Fruit fly (Drosophila melanogaster) whole organism, wandering third instar larva: ENCODE results near the gene CtBP.

Experiments used
- Abd-B ChIP-seq: fragments of >200 bp; optimal IDR thresholded peaks from 2 replicates; lab custom pipeline; 2017; ENCODE audit warnings: missing biosample characterization, missing genetic modification characterization
- CG32264 ChIP-seq: fragments of 200-800 bp; sonication (Bioruptor generic); optimal IDR thresholded peaks from 2 replicates; lab custom pipeline; 2016; ENCODE audit warnings: missing biosample characterization, missing genetic modification characterization
- CG9705 ChIP-seq: fragments of 200-800 bp; sonication (Bioruptor generic); optimal IDR thresholded peaks from 2 replicates; lab custom pipeline; 2018; ENCODE audit warnings: missing biosample characterization, mild to moderate bottlenecking, missing genetic modification characterization
- CrebA ChIP-seq: fragments of 200-800 bp; sonication (Bioruptor generic); optimal IDR thresholded peaks from 2 replicates; lab custom pipeline; 2016; ENCODE audit warnings: missing biosample characterization, mild to moderate bottlenecking, missing genetic modification characterization, borderline replicate concordance
- Dfd ChIP-seq: fragments of >200 bp; optimal IDR thresholded peaks from 2 replicates; lab custom pipeline; 2017; ENCODE audit warnings: missing biosample characterization, missing genetic modification characterization
- GATAd ChIP-seq: sonication (Bioruptor generic); optimal IDR thresholded peaks from 2 replicates; lab custom pipeline; 2016; ENCODE audit warnings: missing biosample characterization, missing genetic modification characterization
- HLH106 ChIP-seq: fragments of 200-800 bp; optimal IDR thresholded peaks from 3 replicates; lab custom pipeline; 2019; ENCODE audit warnings: missing biosample characterization, mild to moderate bottlenecking, missing genetic modification characterization, moderate library complexity
- Hnf4 ChIP-seq: fragments of 200-800 bp; sonication (Bioruptor generic); optimal IDR thresholded peaks from 2 replicates; lab custom pipeline; 2016; ENCODE audit warnings: missing biosample characterization, mild to moderate bottlenecking, missing genetic modification characterization
- Hr78 ChIP-seq: fragments of >200 bp; optimal IDR thresholded peaks from 2 replicates; lab custom pipeline; 2017; ENCODE audit warnings: missing biosample characterization, missing genetic modification characterization
- Hr83 ChIP-seq: fragments of 200-300 bp; sonication (Bioruptor generic); optimal IDR thresholded peaks from 2 replicates; lab custom pipeline; 2016; ENCODE audit warnings: missing biosample characterization, mild to moderate bottlenecking, missing genetic modification characterization, moderate library complexity; ENCODE audit not compliant: poor library complexity, severe bottlenecking
- Jra ChIP-seq: sonication (Bioruptor generic); optimal IDR thresholded peaks from 2 replicates; lab custom pipeline; 2016; ENCODE audit warnings: missing biosample characterization, missing genetic modification characterization
- Mio ChIP-seq: sonication (Bioruptor generic); optimal IDR thresholded peaks from 2 replicates; lab custom pipeline; 2016; ENCODE audit warnings: missing biosample characterization, missing genetic modification characterization
- OdsH ChIP-seq: fragments of 200-800 bp; sonication (Bioruptor generic); optimal IDR thresholded peaks from 2 replicates; lab custom pipeline; 2016; ENCODE audit warnings: missing biosample characterization, mild to moderate bottlenecking, missing genetic modification characterization
- Rel ChIP-seq, 2 experiments: fragments of 200-800 bp; sonication (Bioruptor generic) in 1 of 2; optimal IDR thresholded peaks; 2 replicates in 1 of 2; 3 replicates in 1 of 2; lab custom pipeline; 2016 to 2019; ENCODE audit warnings: mild to moderate bottlenecking in 2 of 2, missing biosample characterization in 2 of 2, missing genetic modification characterization in 2 of 2, moderate library complexity in 1 of 2
- Sp1 ChIP-seq: fragments of 200-800 bp; sonication (Bioruptor generic); optimal IDR thresholded peaks from 3 replicates; lab custom pipeline; 2019; ENCODE audit warnings: missing biosample characterization, mild to moderate bottlenecking, missing genetic modification characterization, moderate library complexity
- br ChIP-seq: fragments of 200-800 bp; sonication (Bioruptor generic); optimal IDR thresholded peaks from 2 replicates; lab custom pipeline; 2016; ENCODE audit warnings: missing biosample characterization, missing genetic modification characterization
- brk ChIP-seq: fragments of 200-800 bp; sonication (Bioruptor generic); optimal IDR thresholded peaks from 2 replicates; lab custom pipeline; 2016; ENCODE audit warnings: missing biosample characterization, mild to moderate bottlenecking, missing genetic modification characterization
- dl ChIP-seq, 2 experiments: fragments of 175-275, 200-275 bp in 1 of 2; fragments of 200-275 bp in 1 of 2; sonication (Bioruptor generic); optimal IDR thresholded peaks; lab custom pipeline; 2018; ENCODE audit warnings: mild to moderate bottlenecking in 2 of 2, missing biosample characterization in 2 of 2, missing genetic modification characterization in 2 of 2, moderate library complexity in 2 of 2; ENCODE audit not compliant: partially characterized antibody in 2 of 2, insufficient read depth in 1 of 2
- dmrt93B ChIP-seq: fragments of 200-800 bp; sonication (Bioruptor generic); optimal IDR thresholded peaks from 2 replicates; lab custom pipeline; 2018; ENCODE audit warnings: missing biosample characterization, mild to moderate bottlenecking, missing genetic modification characterization
- dsf ChIP-seq: sonication (Bioruptor generic); optimal IDR thresholded peaks from 2 replicates; lab custom pipeline; 2016; ENCODE audit warnings: missing biosample characterization, missing genetic modification characterization, borderline replicate concordance
- ey ChIP-seq: fragments of 200-800 bp; sonication (Bioruptor generic); optimal IDR thresholded peaks from 2 replicates; lab custom pipeline; 2016; ENCODE audit warnings: missing biosample characterization, missing genetic modification characterization
- foxo ChIP-seq, 2 experiments: fragments of 200-800 bp; sonication (Bioruptor generic); optimal IDR thresholded peaks; 2 replicates in 1 of 2; 3 replicates in 1 of 2; lab custom pipeline; 2016 to 2017; ENCODE audit warnings: missing biosample characterization in 2 of 2, missing genetic modification characterization in 2 of 2
- fru ChIP-seq: fragments of 200-800 bp; sonication (Bioruptor generic); optimal IDR thresholded peaks from 3 replicates; lab custom pipeline; 2016; ENCODE audit warnings: missing biosample characterization, mild to moderate bottlenecking, missing genetic modification characterization
- h ChIP-seq: fragments of 200-800 bp; sonication (Bioruptor generic); optimal IDR thresholded peaks from 3 replicates; lab custom pipeline; 2016; ENCODE audit warnings: missing biosample characterization, mild to moderate bottlenecking, missing genetic modification characterization
- jim ChIP-seq: fragments of 175-275, 200-325 bp; sonication (Bioruptor generic); optimal IDR thresholded peaks from 2 replicates; lab custom pipeline; 2016; ENCODE audit warnings: missing biosample characterization, mild to moderate bottlenecking, missing genetic modification characterization
- lola ChIP-seq: fragments of >200 bp; optimal IDR thresholded peaks from 2 replicates; lab custom pipeline; 2017; ENCODE audit warnings: missing biosample characterization, missing genetic modification characterization
- psq ChIP-seq: fragments of 200-800 bp; sonication (Bioruptor generic); optimal IDR thresholded peaks from 3 replicates; lab custom pipeline; 2017; ENCODE audit warnings: missing biosample characterization, mild to moderate bottlenecking, missing genetic modification characterization, moderate library complexity
- rgr ChIP-seq: fragments of 200-800 bp; sonication (Bioruptor generic); optimal IDR thresholded peaks from 3 replicates; lab custom pipeline; 2016; ENCODE audit warnings: missing biosample characterization, mild to moderate bottlenecking, missing genetic modification characterization
- sage ChIP-seq: fragments of 200-800 bp; sonication (Bioruptor generic); optimal IDR thresholded peaks from 2 replicates; lab custom pipeline; 2016; ENCODE audit warnings: missing biosample characterization, mild to moderate bottlenecking, missing genetic modification characterization
- sv ChIP-seq: fragments of 200-800 bp; sonication (Bioruptor generic); optimal IDR thresholded peaks from 3 replicates; lab custom pipeline; 2016; ENCODE audit warnings: missing biosample characterization, missing genetic modification characterization
- tai ChIP-seq: sonication (Bioruptor generic); optimal IDR thresholded peaks from 2 replicates; lab custom pipeline; 2016; ENCODE audit warnings: missing biosample characterization, missing genetic modification characterization
- usp ChIP-seq: fragments of >200 bp; optimal IDR thresholded peaks from 2 replicates; lab custom pipeline; 2017; ENCODE audit warnings: missing biosample characterization, missing genetic modification characterization
- woc ChIP-seq: sonication (Bioruptor generic); optimal IDR thresholded peaks from 2 replicates; lab custom pipeline; 2016; ENCODE audit warnings: missing biosample characterization, mild to moderate bottlenecking, missing genetic modification characterization

Gene CtBP

dm6 chr3R:13039037-13039583 is 27.7 kb downstream of the CtBP start (continued):
- TF ChIP-seq dmrt93B (GFP tag; lab: Kevin White, UChicago) (no peak), jim (GFP tag; lab: Kevin White, UChicago) (peak; percentile 82), tai (no peak), h (GFP tag; lab: Kevin White, UChicago) (peak; percentile 35), GATAd (no peak), Jra (no peak), psq (no peak)

- no peak for TF ChIP-seq lola (GFP tag; lab: Kevin White, UChicago)
- TF ChIP-seq dl (GFP tag; optimal IDR thresholded peaks at IDR 0.05; lab: Kevin White, UChicago; ENCODE audit: insufficient read depth in 1 of 2, partially characterized antibody in 2 of 2): no peak
- TF ChIP-seq CG32264 (GFP tag; lab: Kevin White, UChicago): no peak
- no peak for TF ChIP-seq sv (GFP tag; lab: Kevin White, UChicago)
- no peak for TF ChIP-seq HLH106 (tag; lab: Kevin White, UChicago)
- TF ChIP-seq brk: no peak
- TF ChIP-seq CrebA (GFP tag; lab: Kevin White, UChicago): no peak
- no peak for TF ChIP-seq dmrt93B (GFP tag; lab: Kevin White, UChicago)
These were observed 30.3 kb downstream of the CtBP start, which contains the start of gene CG11670 for dm6 chr3R:13041750-13042149. TSS of gene CG11670 (plus strand) at chr3R:13042050.

- no peak for TF ChIP-seq lola (GFP tag; lab: Kevin White, UChicago)
- TF ChIP-seq Dfd (GFP tag; lab: Kevin White, UChicago): peak; percentile 61
These were observed 31.0 kb downstream of the CtBP start, which contains the start of gene snk for dm6 chr3R:13042258-13043032. TSS of gene snk (minus strand) at chr3R:13042770.

dm6 chr3R:13043857-13044256 is 32.4 kb downstream of the CtBP start, which contains the start of gene CG45122:
TSS of gene CG45122 (plus strand) at chr3R:13044157.
- TF ChIP-seq fru: no peak
- no peak for TF ChIP-seq Hnf4 (GFP tag; lab: Kevin White, UChicago)
- TF ChIP-seq Dfd (GFP tag; lab: Kevin White, UChicago): no peak
- no peak for TF ChIP-seq sv (GFP tag; lab: Kevin White, UChicago)
- no peak for TF ChIP-seq Rel (GFP tag; optimal IDR thresholded peaks at IDR 0.05; lab: Kevin White, UChicago)
- TF ChIP-seq Rel (tag; optimal IDR thresholded peaks at IDR 0.05; lab: Kevin White, UChicago): no peak
- TF ChIP-seq br: no peak
- TF ChIP-seq GATAd: no peak
- no peak for TF ChIP-seq ey (GFP tag; lab: Kevin White, UChicago)
- no peak for TF ChIP-seq OdsH (GFP tag; lab: Kevin White, UChicago)
- TF ChIP-seq Sp1 (GFP tag; lab: Kevin White, UChicago): no peak
- no peak for TF ChIP-seq dsf (GFP tag; lab: Kevin White, UChicago)
- TF ChIP-seq HLH106 (tag; lab: Kevin White, UChicago): no peak
- TF ChIP-seq sage (GFP tag; lab: Kevin White, UChicago): no peak
- TF ChIP-seq CG9705 (GFP tag; lab: Kevin White, UChicago): no peak
- no peak for TF ChIP-seq woc

dm6 chr3R:13044459-13044858 is 33.0 kb downstream of the CtBP start, which contains the start of gene Hsc70-2:
TSS of gene Hsc70-2 (plus strand) at chr3R:13044759.
- TF ChIP-seq rgr (no peak), Hr78 (GFP tag; lab: Kevin White, UChicago) (no peak), Mio (GFP tag; lab: Kevin White, UChicago) (no peak), fru (no peak), psq (no peak), usp (GFP tag; lab: Kevin White, UChicago) (no peak), Abd-B (no peak), GATAd (no peak), foxo (GFP tag; optimal IDR thresholded peaks at IDR 0.05; lab: Kevin White, UChicago) (no peak), sage (GFP tag; lab: Kevin White, UChicago) (no peak), CG9705 (GFP tag; lab: Kevin White, UChicago) (no peak), Hr83 (GFP tag; lab: Kevin White, UChicago) (no peak)
